Fruit fly (Drosophila melanogaster) Kc167 (cell line): ENCODE measurements around the gene CG7342.

Source experiments
- Myc ChIP-seq: fragments of >200 bp; optimal IDR thresholded peaks from 2 replicates; lab custom pipeline; 2017; ENCODE audit warnings: missing external identifiers
- Sin3A ChIP-seq: fragments of >200 bp; optimal IDR thresholded peaks from 2 replicates; lab custom pipeline; 2018; ENCODE audit warnings: missing external identifiers
- h ChIP-seq: fragments of >200 bp; optimal IDR thresholded peaks from 3 replicates; lab custom pipeline; 2018; ENCODE audit warnings: missing external identifiers
- insv ChIP-seq: fragments of >200 bp; optimal IDR thresholded peaks from 3 replicates; lab custom pipeline; 2018; ENCODE audit warnings: missing external identifiers
- psq ChIP-seq: fragments of >200 bp; optimal IDR thresholded peaks from 2 replicates; lab custom pipeline; 2017; ENCODE audit warnings: missing external identifiers
- ttk ChIP-seq: sonication (Bioruptor generic); optimal IDR thresholded peaks from 2 replicates; lab custom pipeline; 2017; ENCODE audit warnings: missing external identifiers

DNA sequence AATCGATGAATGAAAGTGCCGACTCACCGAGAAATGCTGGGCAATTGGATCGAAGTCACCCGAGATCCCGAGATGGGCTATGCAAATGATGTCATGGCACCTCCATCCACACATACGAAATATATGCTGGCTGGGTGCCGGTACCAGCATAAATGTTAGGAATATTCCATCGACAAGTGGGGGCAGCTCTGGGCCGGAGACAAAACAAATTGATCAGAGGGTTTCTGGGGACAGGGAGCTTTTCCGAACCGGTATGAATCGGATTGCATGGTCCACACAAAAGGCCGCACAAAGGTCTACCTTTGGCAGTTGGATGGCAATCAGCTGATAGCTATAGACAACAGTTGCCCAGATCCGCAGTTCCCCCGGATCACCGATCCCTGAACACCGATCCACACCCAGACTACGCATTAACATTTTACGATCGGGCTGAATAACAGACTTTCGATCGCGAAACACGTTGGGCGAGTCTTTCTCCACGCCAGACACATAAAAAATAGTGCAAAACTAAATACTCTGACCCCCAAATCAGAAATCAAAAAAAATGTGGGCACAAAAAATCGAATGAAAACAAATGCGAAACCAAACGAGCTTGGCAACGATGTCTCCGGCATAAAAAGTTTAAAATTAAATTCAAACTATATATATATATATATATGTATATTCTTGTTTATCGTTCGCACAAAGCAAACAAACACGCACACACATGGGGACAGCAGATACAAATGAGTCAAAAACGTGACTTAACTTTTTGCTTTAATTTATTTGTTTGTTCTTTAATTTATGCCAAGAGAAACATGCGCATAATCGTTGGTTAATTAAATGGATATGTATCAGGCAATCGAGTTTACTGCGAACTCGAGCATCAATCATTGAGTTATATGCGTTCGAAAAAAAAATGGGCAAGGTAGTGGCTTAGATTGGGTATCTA lies 22.4 kb downstream of the CG7342 start:
- TF ChIP-seq Myc (lab: Kevin White, UChicago) (no peak), psq (lab: Kevin White, UChicago) (no peak), h (lab: Kevin White, UChicago) (no peak), insv (lab: Kevin White, UChicago) (no peak), ttk (lab: Kevin White, UChicago) (no peak), Sin3A (no peak)
